Fruit fly (Drosophila melanogaster) whole organism, adult: ENCODE results near the gene Rrp5.
A peak's percentile ranks its signal among the peaks of the same experiment; 100 is the strongest.

Source experiments
- CG11617 ChIP-seq: fragments of 200-800 bp; sonication (Bioruptor generic); optimal IDR thresholded peaks from 2 replicates; lab custom pipeline; 2017; ENCODE audit warnings: mild to moderate bottlenecking, missing biosample characterization, missing genetic modification reagents, missing genetic modification characterization
- CG12768 ChIP-seq: fragments of 200-800 bp; sonication (Bioruptor generic); optimal IDR thresholded peaks from 2 replicates; lab custom pipeline; 2017; ENCODE audit warnings: missing biosample characterization, missing genetic modification characterization, mild to moderate bottlenecking, moderate library complexity, missing genetic modification reagents
- CG14711 ChIP-seq: fragments of 200-800 bp; sonication (Bioruptor generic); optimal IDR thresholded peaks from 2 replicates; lab custom pipeline; 2018; ENCODE audit warnings: missing biosample characterization, mild to moderate bottlenecking, missing genetic modification characterization, moderate library complexity
- CG1620 ChIP-seq: fragments of 200-800 bp; sonication (Bioruptor generic); optimal IDR thresholded peaks from 2 replicates; lab custom pipeline; 2016; ENCODE audit warnings: missing biosample characterization, missing genetic modification characterization
- CG33017 ChIP-seq: fragments of 200-800 bp; sonication (Bioruptor generic); optimal IDR thresholded peaks from 2 replicates; lab custom pipeline; 2018; ENCODE audit warnings: missing biosample characterization, mild to moderate bottlenecking, missing genetic modification characterization, moderate library complexity
- CG7045 ChIP-seq: fragments of 200-800 bp; sonication (Bioruptor generic); optimal IDR thresholded peaks from 2 replicates; lab custom pipeline; 2017; ENCODE audit warnings: missing biosample characterization, mild to moderate bottlenecking, missing genetic modification characterization
- CG7101 ChIP-seq: fragments of 200-800 bp; sonication (Bioruptor generic); optimal IDR thresholded peaks from 2 replicates; lab custom pipeline; 2018; ENCODE audit warnings: missing biosample characterization, mild to moderate bottlenecking, missing genetic modification characterization, moderate library complexity
- Clk ChIP-seq: fragments of 200-800 bp; sonication (Bioruptor generic); optimal IDR thresholded peaks from 2 replicates; lab custom pipeline; 2017; ENCODE audit warnings: missing biosample characterization, missing genetic modification characterization
- Crg-1 ChIP-seq: fragments of 200-800 bp; sonication (Bioruptor generic); optimal IDR thresholded peaks from 2 replicates; lab custom pipeline; 2016; ENCODE audit warnings: missing biosample characterization, missing genetic modification characterization
- Hr96 ChIP-seq: fragments of 200-800 bp; sonication (Bioruptor generic); optimal IDR thresholded peaks from 2 replicates; lab custom pipeline; 2016; ENCODE audit warnings: missing biosample characterization, missing genetic modification characterization
- Mnt ChIP-seq: fragments of 200-800 bp; sonication (Bioruptor generic); optimal IDR thresholded peaks from 2 replicates; lab custom pipeline; 2016; ENCODE audit warnings: missing biosample characterization, mild to moderate bottlenecking, missing genetic modification characterization
- bab1 ChIP-seq: fragments of 200-800 bp; sonication (Bioruptor generic); optimal IDR thresholded peaks from 3 replicates; lab custom pipeline; 2019; ENCODE audit warnings: missing biosample characterization, mild to moderate bottlenecking, missing genetic modification characterization, moderate library complexity
- cic ChIP-seq: fragments of 200-800 bp; sonication (Bioruptor generic); optimal IDR thresholded peaks from 2 replicates; lab custom pipeline; 2017; ENCODE audit warnings: missing biosample characterization, mild to moderate bottlenecking, missing genetic modification characterization, moderate library complexity
- cnc ChIP-seq, 2 experiments: fragments of >200 bp; optimal IDR thresholded peaks; 2 replicates each; lab custom pipeline; 2017
- kay ChIP-seq: fragments of 200-800 bp; sonication (Bioruptor generic); peaks from one replicate; lab custom pipeline; 2016; ENCODE audit warnings: missing biosample characterization, missing genetic modification characterization, borderline replicate concordance
- ovo ChIP-seq: fragments of 200-800 bp; sonication (Bioruptor generic); optimal IDR thresholded peaks from 2 replicates; lab custom pipeline; 2016; ENCODE audit warnings: missing biosample characterization, missing genetic modification characterization
- pad ChIP-seq: fragments of 200-800 bp; sonication (Bioruptor generic); optimal IDR thresholded peaks from 3 replicates; lab custom pipeline; 2017; ENCODE audit warnings: missing biosample characterization, missing genetic modification characterization, mild to moderate bottlenecking, moderate library complexity, missing genetic modification reagents
- tj ChIP-seq: fragments of 200-800 bp; sonication (Bioruptor generic); optimal IDR thresholded peaks from 3 replicates; lab custom pipeline; 2017; ENCODE audit warnings: missing biosample characterization, mild to moderate bottlenecking, missing genetic modification characterization, moderate library complexity
- toe ChIP-seq: fragments of 200-800 bp; sonication (Bioruptor generic); optimal IDR thresholded peaks from 2 replicates; lab custom pipeline; 2016; ENCODE audit warnings: missing biosample characterization, missing genetic modification characterization

Rrp5 gene

dm6 chr3R:24353448-24353847 is 20.3 kb upstream of the Rrp5 start:
- TF ChIP-seq pad (GFP tag; lab: Kevin White, UChicago) (no peak), CG14711 (no peak), cic (GFP tag; lab: Kevin White, UChicago) (no peak), CG7045 (GFP tag; lab: Kevin White, UChicago) (no peak), CG12768 (GFP tag; lab: Kevin White, UChicago) (no peak), ovo (GFP tag; lab: Kevin White, UChicago) (no peak), CG7101 (no peak), Crg-1 (GFP tag; lab: Kevin White, UChicago) (no peak), CG33017 (tag; lab: Kevin White, UChicago) (no peak), kay (GFP tag; lab: Kevin White, UChicago) (no peak), Hr96 (GFP tag; lab: Kevin White, UChicago) (no peak), toe (GFP tag; lab: Kevin White, UChicago) (no peak), bab1 (GFP tag; lab: Kevin White, UChicago) (no peak), Mnt (GFP tag; lab: Kevin White, UChicago) (no peak)

dm6 chr3R:24348420-24349190 is 15.5 kb upstream of the Rrp5 start, which contains the start of the genes CG5746 and CG6454:
Gene CG5746 (minus strand): TSS chr3R:24348791.
Gene CG6454 (plus strand): TSS chr3R:24349182.
- TF ChIP-seq CG1620 (GFP tag; lab: Kevin White, UChicago) = peak; percentile 31
- TF ChIP-seq ovo (GFP tag; lab: Kevin White, UChicago) = peak; percentile 19
- TF ChIP-seq CG14711 = peak; percentile 93
- no peak for TF ChIP-seq Clk
- peak; percentile 19 for TF ChIP-seq CG12768 (GFP tag; lab: Kevin White, UChicago)
- TF ChIP-seq toe (GFP tag; lab: Kevin White, UChicago) = no peak
- TF ChIP-seq Mnt (GFP tag; lab: Kevin White, UChicago) = peak; percentile 48
- peak; percentile 14 for TF ChIP-seq pad (GFP tag; lab: Kevin White, UChicago)
- no peak for TF ChIP-seq tj (GFP tag; lab: Kevin White, UChicago)
- no peak for TF ChIP-seq CG33017 (tag; lab: Kevin White, UChicago)
- peak; percentile 23 for TF ChIP-seq bab1 (GFP tag; lab: Kevin White, UChicago)
- peak; percentile 59 for TF ChIP-seq CG7101
- peak; percentile 66 for TF ChIP-seq CG11617 (GFP tag; lab: Kevin White, UChicago)
- TF ChIP-seq cic (GFP tag; lab: Kevin White, UChicago) = no peak
- TF ChIP-seq Hr96 (GFP tag; lab: Kevin White, UChicago) = peak; percentile 46

- no peak for TF ChIP-seq ovo (GFP tag; lab: Kevin White, UChicago)
- TF ChIP-seq CG1620 (GFP tag; lab: Kevin White, UChicago) = no peak
- TF ChIP-seq pad (GFP tag; lab: Kevin White, UChicago) = no peak
- no peak for TF ChIP-seq tj (GFP tag; lab: Kevin White, UChicago)
- TF ChIP-seq toe (GFP tag; lab: Kevin White, UChicago) = no peak
Measured at dm6 chr3R:24341251-24341650, 8.1 kb upstream of the Rrp5 start, which contains the start of gene Ms. Gene Ms (plus strand): TSS chr3R:24341551.

- TF ChIP-seq CG12768 (GFP tag; lab: Kevin White, UChicago) = no peak
- no peak for TF ChIP-seq Mnt (GFP tag; lab: Kevin White, UChicago)
- TF ChIP-seq cnc (optimal IDR thresholded peaks at IDR 0.05; lab: Kevin White, UChicago) = no peak
- TF ChIP-seq CG1620 (GFP tag; lab: Kevin White, UChicago) = no peak
- TF ChIP-seq pad (GFP tag; lab: Kevin White, UChicago) = no peak
- TF ChIP-seq Hr96 (GFP tag; lab: Kevin White, UChicago) = no peak
- no peak for TF ChIP-seq tj (GFP tag; lab: Kevin White, UChicago)
- TF ChIP-seq CG33017 (tag; lab: Kevin White, UChicago) = no peak
- no peak for TF ChIP-seq Crg-1 (GFP tag; lab: Kevin White, UChicago)
- no peak for TF ChIP-seq toe (GFP tag; lab: Kevin White, UChicago)
Measured at dm6 chr3R:24336622-24337021, 3.5 kb upstream of the Rrp5 start, which contains the start of gene CG6432. Gene CG6432 (plus strand): TSS chr3R:24336922.

- TF ChIP-seq CG12768 (GFP tag; lab: Kevin White, UChicago) (peak; percentile 5), Mnt (GFP tag; lab: Kevin White, UChicago) (peak; percentile 42), CG1620 (GFP tag; lab: Kevin White, UChicago) (no peak)
Measured at dm6 chr3R:24320342-24320711, 12.8 kb downstream of the Rrp5 start.

- peak; percentile 97 for TF ChIP-seq kay (GFP tag; lab: Kevin White, UChicago)
- TF ChIP-seq tj (GFP tag; lab: Kevin White, UChicago) = peak; percentile 58
- no peak for TF ChIP-seq CG33017 (tag; lab: Kevin White, UChicago)
- TF ChIP-seq Mnt (GFP tag; lab: Kevin White, UChicago) = peak; percentile 70
- TF ChIP-seq CG12768 (GFP tag; lab: Kevin White, UChicago) = peak; percentile 39
- no peak for TF ChIP-seq cic (GFP tag; lab: Kevin White, UChicago)
- TF ChIP-seq CG14711 = no peak
Measured at dm6 chr3R:24319632-24320341, 13.3 kb downstream of the Rrp5 start.
